Worm (Caenorhabditis elegans) whole organism, L4/young adult: ENCODE data around the gene srw-14.

Experiments
- W03F9.2 ChIP-seq: fragments of 150-350 bp; optimal IDR thresholded peaks from 2 replicates; lab custom pipeline; 2014; ENCODE audit warnings: missing biosample characterization, missing genetic modification characterization
- dao-5 ChIP-seq: sonication (generic microtip); optimal IDR thresholded peaks from 2 replicates; lab custom pipeline; 2016; ENCODE audit warnings: missing genotype, missing genetic modification characterization, moderate library complexity, missing compliant biosample characterization
- him-1 ChIP-seq: sonication (generic microtip); optimal IDR thresholded peaks from 2 replicates; lab custom pipeline; 2016; ENCODE audit warnings: missing genotype, missing genetic modification reagents, missing genetic modification characterization, missing compliant biosample characterization

ce11 chrV:15259904-15260303, 34.2 kb downstream of the srw-14 start, which contains the start of gene M01B2.8:
- TF ChIP-seq him-1: no peak
- no peak for TF ChIP-seq W03F9.2 (tag; lab: Kevin White, UChicago)
- no peak for TF ChIP-seq dao-5
